Worm (Caenorhabditis elegans) whole organism, L1 larva: ENCODE results near the gene Y73B6BL.47.
A peak's percentile ranks its signal among the peaks of the same experiment; 100 is the strongest.

Experiments
- F16B12.6 ChIP-seq: fragments of 150-350 bp; optimal IDR thresholded peaks from 2 replicates; lab custom pipeline; 2014; ENCODE audit warnings: missing biosample characterization, missing genetic modification characterization
- aly-2 ChIP-seq: fragments of 150-350 bp; optimal IDR thresholded peaks from 2 replicates; lab custom pipeline; 2014; ENCODE audit warnings: missing biosample characterization, missing genetic modification characterization
- ceh-8 ChIP-seq: fragments of 200-800 bp; sonication (Bioruptor generic); optimal IDR thresholded peaks from 2 replicates; lab custom pipeline; 2018; ENCODE audit warnings: mild to moderate bottlenecking, missing genetic modification characterization, moderate library complexity, missing compliant biosample characterization
- ceh-82 ChIP-seq, 3 experiments: fragments of 150-350 bp in 1 of 3; sonication (generic microtip) in 2 of 3; optimal IDR thresholded peaks; 2 replicates each; lab custom pipeline; 2014 to 2017; ENCODE audit warnings: missing biosample characterization in 3 of 3, missing genetic modification characterization in 3 of 3
- ceh-88 ChIP-seq: fragments of 200-800 bp; sonication (Bioruptor generic); IDR thresholded peaks from 2 replicates; pipeline ENCODE4 v1.3.6; 2022; ENCODE audit warnings: missing genetic modification characterization, missing compliant biosample characterization
- ces-1 ChIP-seq: fragments of 150-350 bp; optimal IDR thresholded peaks from 2 replicates; lab custom pipeline; 2014; ENCODE audit warnings: missing biosample characterization, missing genetic modification reagents, missing genetic modification characterization
- dsc-1 ChIP-seq: sonication (generic microtip); optimal IDR thresholded peaks from 2 replicates; lab custom pipeline; 2016; ENCODE audit warnings: mild to moderate bottlenecking, missing genetic modification characterization, missing compliant biosample characterization
- efl-3 ChIP-seq: fragments of 200-800 bp; sonication (Bioruptor generic); optimal IDR thresholded peaks from 2 replicates; lab custom pipeline; 2018; ENCODE audit warnings: mild to moderate bottlenecking, missing genetic modification characterization, missing compliant biosample characterization
- elt-2 ChIP-seq: sonication (generic microtip); optimal IDR thresholded peaks from 2 replicates; lab custom pipeline; 2016; ENCODE audit warnings: missing genetic modification characterization, mild to moderate bottlenecking, inconsistent platforms, missing compliant biosample characterization, missing genetic modification reagents
- fkh-10 ChIP-seq: sonication (generic microtip); optimal IDR thresholded peaks from 2 replicates; lab custom pipeline; 2017; ENCODE audit warnings: missing biosample characterization, missing genetic modification reagents, missing genetic modification characterization
- fkh-8 ChIP-seq: sonication (generic microtip); optimal IDR thresholded peaks from 2 replicates; lab custom pipeline; 2016; ENCODE audit warnings: mild to moderate bottlenecking, missing genetic modification characterization, missing compliant biosample characterization
- hlh-4 ChIP-seq: sonication (generic microtip); optimal IDR thresholded peaks from 2 replicates; lab custom pipeline; 2016; ENCODE audit warnings: mild to moderate bottlenecking, missing genetic modification characterization, missing compliant biosample characterization
- isw-1 ChIP-seq: fragments of 200-800 bp; sonication (Bioruptor generic); IDR thresholded peaks from 2 replicates; pipeline ENCODE4 v1.3.6; 2022; ENCODE audit warnings: missing genetic modification characterization, missing compliant biosample characterization
- lin-13 ChIP-seq: fragments of 150-350 bp; optimal IDR thresholded peaks from 2 replicates; lab custom pipeline; 2014; ENCODE audit warnings: missing biosample characterization, missing genetic modification reagents, missing genetic modification characterization
- lin-14 ChIP-seq: fragments of 200-800 bp; sonication (Bioruptor generic); optimal IDR thresholded peaks from 2 replicates; lab custom pipeline; 2018; ENCODE audit warnings: mild to moderate bottlenecking, missing genetic modification characterization, moderate library complexity, missing compliant biosample characterization
- lin-35 ChIP-seq, 2 experiments: fragments of 150-350 bp; optimal IDR thresholded peaks; 2 replicates each; lab custom pipeline; 2014; ENCODE audit warnings: missing biosample characterization in 2 of 2, missing genetic modification characterization in 2 of 2, missing genetic modification reagents in 2 of 2
- lsy-2 ChIP-seq, 2 experiments: fragments of 150-350 bp; optimal IDR thresholded peaks; 2 replicates each; lab custom pipeline; 2014; ENCODE audit warnings: missing biosample characterization in 2 of 2, missing genetic modification characterization in 2 of 2
- mab-9 ChIP-seq: fragments of 200-800 bp; sonication (Bioruptor generic); IDR thresholded peaks from 2 replicates; pipeline ENCODE4 v1.3.6; 2022; ENCODE audit warnings: missing genetic modification reagents, missing genetic modification characterization, missing compliant biosample characterization
- mep-1 ChIP-seq: fragments of 150-350 bp; optimal IDR thresholded peaks from 2 replicates; lab custom pipeline; 2014; ENCODE audit warnings: missing biosample characterization, missing genetic modification characterization
- nhr-11 ChIP-seq: fragments of 150-350 bp; optimal IDR thresholded peaks from 2 replicates; lab custom pipeline; 2014; ENCODE audit warnings: missing biosample characterization, missing genetic modification characterization
- nhr-20 ChIP-seq: sonication (generic microtip); optimal IDR thresholded peaks from 2 replicates; lab custom pipeline; 2016; ENCODE audit warnings: mild to moderate bottlenecking, missing genetic modification characterization, missing compliant biosample characterization
- nhr-47 ChIP-seq: sonication (generic microtip); optimal IDR thresholded peaks from 2 replicates; lab custom pipeline; 2016; ENCODE audit warnings: mild to moderate bottlenecking, missing genetic modification characterization, moderate library complexity, missing compliant biosample characterization
- nhr-71 ChIP-seq: sonication (generic microtip); optimal IDR thresholded peaks from 2 replicates; lab custom pipeline; 2016; ENCODE audit warnings: mild to moderate bottlenecking, missing genetic modification characterization, moderate library complexity, missing compliant biosample characterization
- nhr-77 ChIP-seq: fragments of 150-350 bp; optimal IDR thresholded peaks from 2 replicates; lab custom pipeline; 2014; ENCODE audit warnings: missing biosample characterization, missing genetic modification characterization
- nhr-85 ChIP-seq: sonication (generic microtip); peaks from one replicate; lab custom pipeline; 2016; ENCODE audit warnings: missing genetic modification characterization, inconsistent platforms, missing compliant biosample characterization
- pax-3 ChIP-seq: fragments of 200-800 bp; sonication (Bioruptor generic); optimal IDR thresholded peaks from 2 replicates; lab custom pipeline; 2018; ENCODE audit warnings: mild to moderate bottlenecking, missing genetic modification characterization, moderate library complexity, missing compliant biosample characterization
- pqm-1 ChIP-seq: sonication (generic microtip); optimal IDR thresholded peaks from 3 replicates; lab custom pipeline; 2017; ENCODE audit warnings: missing biosample characterization, missing genetic modification characterization
- skn-1 ChIP-seq: fragments of 150-350 bp; optimal IDR thresholded peaks from 2 replicates; lab custom pipeline; 2014; ENCODE audit warnings: missing biosample characterization, missing genetic modification characterization
- snpc-4 ChIP-seq: fragments of 150-350 bp; optimal IDR thresholded peaks from 2 replicates; lab custom pipeline; 2014; ENCODE audit warnings: missing biosample characterization, missing genetic modification characterization
- swsn-7 ChIP-seq: sonication (generic microtip); optimal IDR thresholded peaks from 2 replicates; lab custom pipeline; 2016; ENCODE audit warnings: missing genetic modification characterization, missing compliant biosample characterization
- tbx-2 ChIP-seq: sonication (generic microtip); optimal IDR thresholded peaks from 2 replicates; lab custom pipeline; 2016; ENCODE audit warnings: missing genetic modification characterization, missing compliant biosample characterization
- unc-130 ChIP-seq: fragments of 150-350 bp; optimal IDR thresholded peaks from 2 replicates; lab custom pipeline; 2017; ENCODE audit warnings: missing biosample characterization, missing genetic modification characterization, inconsistent platforms
- unc-62 ChIP-seq: fragments of 150-350 bp; optimal IDR thresholded peaks from 2 replicates; lab custom pipeline; 2014; ENCODE audit warnings: missing biosample characterization, missing genetic modification reagents, missing genetic modification characterization
- unc-86 ChIP-seq: sonication (generic microtip); optimal IDR thresholded peaks from 2 replicates; lab custom pipeline; 2016; ENCODE audit warnings: missing genetic modification characterization, missing compliant biosample characterization
- unc-98 ChIP-seq: fragments of 200-800 bp; sonication (Bioruptor generic); IDR thresholded peaks from 2 replicates; pipeline ENCODE4 v1.3.6; 2022; ENCODE audit warnings: missing genetic modification characterization, missing compliant biosample characterization
- zag-1 ChIP-seq: fragments of 150-350 bp; optimal IDR thresholded peaks from 2 replicates; lab custom pipeline; 2014; ENCODE audit warnings: missing biosample characterization, missing genetic modification characterization
- ztf-4 ChIP-seq: fragments of 150-350 bp; optimal IDR thresholded peaks from 2 replicates; lab custom pipeline; 2014; ENCODE audit warnings: missing biosample characterization, missing genetic modification characterization

Gene Y73B6BL.47

ce11 chrIV:6393329-6393728 lies 31.6 kb downstream of the Y73B6BL.47 start (continued):
- TF ChIP-seq ztf-4 (tag; lab: Kevin White, UChicago) (peak; percentile 21), unc-98 (GFP tag; lab: Robert Waterston, UW) (no peak), pqm-1 (tag; lab: Kevin White, UChicago) (no peak), lsy-2 (tag; optimal IDR thresholded peaks at IDR 0.05; lab: Kevin White, UChicago) (peak; percentile 68 to 76), isw-1 (GFP tag; lab: Robert Waterston, UW) (no peak), unc-86 (tag; lab: Kevin White, UChicago) (peak; percentile 89), lin-14 (GFP tag; lab: Kevin White, UChicago) (peak; percentile 90), mep-1 (tag; lab: Kevin White, UChicago) (peak; percentile 48), tbx-2 (tag; lab: Kevin White, UChicago) (peak; percentile 47), unc-62 (GFP tag; lab: Kevin White, UChicago) (no peak), lin-35 (GFP tag; optimal IDR thresholded peaks at IDR 0.05; lab: Kevin White, UChicago) (peak in 1 of 2 experiments; percentile 36), aly-2 (tag; lab: Kevin White, UChicago) (no peak), ceh-8 (no peak), mab-9 (GFP tag; lab: Robert Waterston, UW) (no peak), unc-130 (tag; lab: Kevin White, UChicago) (no peak)

- TF ChIP-seq mep-1 (tag; lab: Kevin White, UChicago): no peak
- peak; percentile 54 for TF ChIP-seq fkh-10
Observed at ce11 chrIV:6395190-6395589, 33.4 kb downstream of the Y73B6BL.47 start.

ce11 chrIV:6402386-6402905 lies 40.7 kb downstream of the Y73B6BL.47 start, which contains the start of gene sfrp-1:
TSS of gene sfrp-1 (minus strand) at chrIV:6402436.
- TF ChIP-seq mab-9 (GFP tag; lab: Robert Waterston, UW) (no peak), lin-13 (no peak)

ce11 chrIV:6403399-6403798 lies 41.6 kb downstream of the Y73B6BL.47 start:
- no peak for TF ChIP-seq efl-3 (GFP tag; lab: Kevin White, UChicago)
- peak; percentile 64 for TF ChIP-seq hlh-4 (tag; lab: Kevin White, UChicago)
- TF ChIP-seq fkh-8 (tag; lab: Kevin White, UChicago): peak; percentile 52
- peak; percentile 8 for TF ChIP-seq pax-3 (tag; lab: Kevin White, UChicago)
- TF ChIP-seq nhr-71: peak; percentile 22

- TF ChIP-seq zag-1 (tag; lab: Kevin White, UChicago) (no peak), ceh-88 (GFP tag; lab: Robert Waterston, UW) (no peak), nhr-47 (tag; lab: Kevin White, UChicago) (no peak), pqm-1 (tag; lab: Kevin White, UChicago) (no peak), swsn-7 (tag; lab: Kevin White, UChicago) (no peak), aly-2 (tag; lab: Kevin White, UChicago) (no peak), elt-2 (tag; lab: Kevin White, UChicago) (no peak), snpc-4 (tag; lab: Kevin White, UChicago) (no peak), nhr-85 (tag; lab: Kevin White, UChicago) (no peak), F16B12.6 (tag; lab: Kevin White, UChicago) (no peak), ces-1 (no peak), nhr-77 (tag; lab: Kevin White, UChicago) (no peak), skn-1 (tag; lab: Kevin White, UChicago) (no peak), efl-3 (GFP tag; lab: Kevin White, UChicago) (no peak), nhr-20 (tag; lab: Kevin White, UChicago) (no peak), dsc-1 (tag; lab: Kevin White, UChicago) (no peak), nhr-11 (no peak), ceh-82 (tag; optimal IDR thresholded peaks at IDR 0.05; lab: Kevin White, UChicago) (no peak), lin-13 (no peak)
Observed at ce11 chrIV:6404871-6405270, 43.1 kb downstream of the Y73B6BL.47 start, which contains the start of gene srv-13. TSS of gene srv-13 (plus strand) at chrIV:6405171.
